Fruit fly (Drosophila melanogaster) whole organism, embryonic: ENCODE results near the gene CG32425.

Experiments
- BEAF-32 ChIP-seq: fragments of 200-800 bp; sonication (Bioruptor generic); optimal IDR thresholded peaks from 3 replicates; lab custom pipeline; 2017; ENCODE audit warnings: missing biosample characterization, missing genetic modification characterization, mild to moderate bottlenecking, moderate library complexity, missing genetic modification reagents
- CG10209 ChIP-seq: fragments of 200-800 bp; sonication (Bioruptor generic); optimal IDR thresholded peaks from 3 replicates; lab custom pipeline; 2017; ENCODE audit warnings: missing biosample characterization, mild to moderate bottlenecking, missing genetic modification characterization, missing genetic modification reagents
- CG10462 ChIP-seq: fragments of 200-800 bp; sonication (Bioruptor generic); optimal IDR thresholded peaks from 2 replicates; lab custom pipeline; 2016; ENCODE audit warnings: missing biosample characterization, missing genetic modification characterization
- CG10543 ChIP-seq: fragments of 200-800 bp; sonication (Bioruptor generic); optimal IDR thresholded peaks from 3 replicates; lab custom pipeline; 2017; ENCODE audit warnings: missing biosample characterization, mild to moderate bottlenecking, missing genetic modification characterization, moderate library complexity
- CG10654 ChIP-seq: fragments of 200-800 bp; sonication (Bioruptor generic); optimal IDR thresholded peaks from 2 replicates; lab custom pipeline; 2016; ENCODE audit warnings: missing biosample characterization, missing genetic modification characterization
- CG11247 ChIP-seq: fragments of 200-800 bp; sonication (Bioruptor generic); IDR thresholded peaks from 2 replicates; pipeline ENCODE4 v1.3.6; 2022; ENCODE audit warnings: missing biosample characterization, missing genetic modification characterization
- CG11504 ChIP-seq: fragments of 200-800 bp; sonication (Bioruptor generic); optimal IDR thresholded peaks from 3 replicates; lab custom pipeline; 2019; ENCODE audit warnings: missing biosample characterization, mild to moderate bottlenecking, missing genetic modification characterization, moderate library complexity
- CG12104 ChIP-seq: fragments of 200-800 bp; sonication (Bioruptor generic); optimal IDR thresholded peaks from 3 replicates; lab custom pipeline; 2016; ENCODE audit warnings: missing biosample characterization, missing genetic modification characterization
- CG12155 ChIP-seq: fragments of 200-800 bp; sonication (Bioruptor generic); optimal IDR thresholded peaks from 3 replicates; lab custom pipeline; 2016; ENCODE audit warnings: missing biosample characterization, missing genetic modification characterization
- CG12659 ChIP-seq: fragments of 200-800 bp; sonication (Bioruptor generic); optimal IDR thresholded peaks from 3 replicates; lab custom pipeline; 2017; ENCODE audit warnings: mild to moderate bottlenecking, missing biosample characterization, missing genetic modification reagents, missing genetic modification characterization
- CG1529 ChIP-seq: fragments of 200-800 bp; sonication (Bioruptor generic); optimal IDR thresholded peaks from 3 replicates; lab custom pipeline; 2018; ENCODE audit warnings: missing biosample characterization, missing genetic modification characterization
- CG15514 ChIP-seq: fragments of 200-800 bp; sonication (Bioruptor generic); optimal IDR thresholded peaks from 3 replicates; lab custom pipeline; 2017; ENCODE audit warnings: missing biosample characterization, missing genetic modification characterization, mild to moderate bottlenecking, moderate library complexity, missing genetic modification reagents
- CG1603 ChIP-seq: fragments of 200-800 bp; sonication (Bioruptor generic); optimal IDR thresholded peaks from 2 replicates; lab custom pipeline; 2019; ENCODE audit warnings: missing biosample characterization, mild to moderate bottlenecking, missing genetic modification characterization, moderate library complexity
- CG16863 ChIP-seq: fragments of 200-800 bp; sonication (Bioruptor generic); optimal IDR thresholded peaks from 3 replicates; lab custom pipeline; 2016; ENCODE audit warnings: missing biosample characterization, missing genetic modification characterization
- CG17328 ChIP-seq: fragments of 200-800 bp; sonication (Bioruptor generic); IDR thresholded peaks from 2 replicates; pipeline ENCODE4 v1.3.6; 2022; ENCODE audit warnings: missing biosample characterization, missing genetic modification characterization
- CG2199 ChIP-seq: fragments of 200-800 bp; sonication (Bioruptor generic); IDR thresholded peaks from 3 replicates; pipeline ENCODE4 v1.3.6; 2022; ENCODE audit warnings: missing biosample characterization, missing genetic modification characterization
- CG31224 ChIP-seq: fragments of 200-800 bp; sonication (Bioruptor generic); IDR thresholded peaks from 2 replicates; pipeline ENCODE4 v1.3.6; 2022; ENCODE audit warnings: missing biosample characterization, missing genetic modification characterization
- CG31441 ChIP-seq: fragments of 200-800 bp; sonication (Bioruptor generic); IDR thresholded peaks from 2 replicates; pipeline ENCODE4 v1.3.6; 2022; ENCODE audit warnings: missing biosample characterization, missing genetic modification characterization
- CG3407 ChIP-seq: fragments of 200-800 bp; sonication (Bioruptor generic); optimal IDR thresholded peaks from 2 replicates; lab custom pipeline; 2018; ENCODE audit warnings: missing biosample characterization, mild to moderate bottlenecking, missing genetic modification characterization
- CG6272 ChIP-seq: fragments of 200-800 bp; sonication (Bioruptor generic); IDR thresholded peaks from 2 replicates; pipeline ENCODE4 v1.3.6; 2022; ENCODE audit warnings: missing biosample characterization, missing genetic modification characterization
- CG7786 ChIP-seq: fragments of 200-800 bp; sonication (Bioruptor generic); optimal IDR thresholded peaks from 2 replicates; lab custom pipeline; 2016; ENCODE audit warnings: missing biosample characterization, missing genetic modification characterization
- CG8924 ChIP-seq: fragments of 200-800 bp; optimal IDR thresholded peaks from 3 replicates; lab custom pipeline; 2019; ENCODE audit warnings: missing biosample characterization, mild to moderate bottlenecking, missing genetic modification characterization, moderate library complexity
- CkIIα-i1 ChIP-seq: fragments of 200-800 bp; sonication (Bioruptor generic); IDR thresholded peaks from 2 replicates; pipeline ENCODE4 v1.3.6; 2022; ENCODE audit warnings: missing biosample characterization, missing genetic modification characterization
- Dll ChIP-seq: fragments of 200-800 bp; sonication (Bioruptor generic); IDR thresholded peaks from 4 replicates; pipeline ENCODE4 v1.3.6; 2022; ENCODE audit warnings: missing biosample characterization, missing genetic modification characterization; ENCODE audit not compliant: partially characterized antibody
- Doc3 ChIP-seq: fragments of 200-800 bp; sonication (Bioruptor generic); IDR thresholded peaks from 3 replicates; pipeline ENCODE4 v1.3.6; 2022; ENCODE audit warnings: missing biosample characterization, missing genetic modification characterization; ENCODE audit not compliant: partially characterized antibody
- Elba2 ChIP-seq: fragments of 200-800 bp; sonication (Bioruptor generic); optimal IDR thresholded peaks from 3 replicates; lab custom pipeline; 2016; ENCODE audit warnings: missing biosample characterization, missing genetic modification characterization
- Fer1 ChIP-seq: fragments of 200-800 bp; sonication (Bioruptor generic); optimal IDR thresholded peaks from 2 replicates; lab custom pipeline; 2017; ENCODE audit warnings: missing biosample characterization, mild to moderate bottlenecking, missing genetic modification characterization
- HmgZ ChIP-seq: fragments of 200-800 bp; sonication (Bioruptor generic); optimal IDR thresholded peaks from 2 replicates; lab custom pipeline; 2018; ENCODE audit warnings: missing biosample characterization, mild to moderate bottlenecking, missing genetic modification characterization
- MTF-1 ChIP-seq: fragments of 200-800 bp; sonication (Bioruptor generic); optimal IDR thresholded peaks from 2 replicates; lab custom pipeline; 2018; ENCODE audit warnings: missing biosample characterization, mild to moderate bottlenecking, missing genetic modification characterization, borderline replicate concordance
- Mad ChIP-seq: fragments of 200-800 bp; sonication (Bioruptor generic); optimal IDR thresholded peaks from 2 replicates; lab custom pipeline; 2016; ENCODE audit warnings: missing biosample characterization, missing genetic modification characterization
- Sry-δ ChIP-seq: fragments of 200-800 bp; sonication (Bioruptor generic); optimal IDR thresholded peaks from 2 replicates; lab custom pipeline; 2016; ENCODE audit warnings: missing biosample characterization, missing genetic modification characterization
- az2 ChIP-seq: fragments of 200-800 bp; sonication (Bioruptor generic); optimal IDR thresholded peaks from 3 replicates; lab custom pipeline; 2016; ENCODE audit warnings: missing biosample characterization, missing genetic modification characterization
- bsh ChIP-seq, 2 experiments: fragments of 200-800 bp; sonication (Bioruptor generic); optimal IDR thresholded peaks; 2 replicates each; lab custom pipeline; 2017 to 2018; ENCODE audit warnings: mild to moderate bottlenecking in 2 of 2, missing biosample characterization in 2 of 2, missing genetic modification characterization in 2 of 2, moderate library complexity in 1 of 2
- dimm ChIP-seq: fragments of 200-800 bp; sonication (Bioruptor generic); IDR thresholded peaks from 2 replicates; pipeline ENCODE4 v1.3.6; 2022; ENCODE audit warnings: missing biosample characterization, missing genetic modification characterization
- en ChIP-seq: fragments of 200-800 bp; sonication (Bioruptor generic); optimal IDR thresholded peaks from 2 replicates; lab custom pipeline; 2016; ENCODE audit warnings: missing biosample characterization, missing genetic modification characterization
- fu2 ChIP-seq: fragments of 200-800 bp; sonication (Bioruptor generic); optimal IDR thresholded peaks from 2 replicates; lab custom pipeline; 2016; ENCODE audit warnings: missing biosample characterization, missing genetic modification characterization
- grn ChIP-seq: fragments of 200-800 bp; sonication (Bioruptor generic); optimal IDR thresholded peaks from 3 replicates; lab custom pipeline; 2017; ENCODE audit warnings: missing biosample characterization, missing genetic modification characterization
- hbn ChIP-seq: fragments of 200-800 bp; sonication (Bioruptor generic); IDR thresholded peaks from 2 replicates; pipeline ENCODE4 v1.3.6; 2022; ENCODE audit warnings: missing biosample characterization, missing genetic modification characterization; ENCODE audit not compliant: partially characterized antibody
- lab ChIP-seq: fragments of 200-800 bp; sonication (Bioruptor generic); optimal IDR thresholded peaks from 3 replicates; lab custom pipeline; 2017; ENCODE audit warnings: missing biosample characterization, missing genetic modification characterization, mild to moderate bottlenecking, moderate library complexity, missing genetic modification reagents
- mld ChIP-seq: fragments of 200-800 bp; sonication (Bioruptor generic); IDR thresholded peaks from 3 replicates; pipeline ENCODE4 v1.3.6; 2022; ENCODE audit warnings: missing biosample characterization, missing genetic modification characterization; ENCODE audit not compliant: partially characterized antibody
- nerfin-2 ChIP-seq: fragments of 200-800 bp; sonication (Bioruptor generic); IDR thresholded peaks from 2 replicates; pipeline ENCODE4 v1.3.6; 2022; ENCODE audit warnings: missing biosample characterization, missing genetic modification characterization; ENCODE audit not compliant: partially characterized antibody
- row ChIP-seq: fragments of 200-800 bp; sonication (Bioruptor generic); IDR thresholded peaks from 3 replicates; pipeline ENCODE4 v1.3.6; 2022; ENCODE audit warnings: missing biosample characterization, missing genetic modification characterization
- sd ChIP-seq: fragments of 200-800 bp; sonication (Bioruptor generic); optimal IDR thresholded peaks from 3 replicates; lab custom pipeline; 2018; ENCODE audit warnings: missing biosample characterization, mild to moderate bottlenecking, missing genetic modification characterization, moderate library complexity
- sens ChIP-seq: fragments of 200-800 bp; sonication (Bioruptor generic); peaks from one replicate; lab custom pipeline; 2016; ENCODE audit warnings: missing biosample characterization, missing genetic modification characterization
- trem ChIP-seq: fragments of 200-800 bp; optimal IDR thresholded peaks from 3 replicates; lab custom pipeline; 2019; ENCODE audit warnings: missing biosample characterization, mild to moderate bottlenecking, missing genetic modification characterization, moderate library complexity
- unc-4 ChIP-seq: fragments of 200-800 bp; sonication (Bioruptor generic); IDR thresholded peaks from 2 replicates; pipeline ENCODE4 v1.3.6; 2022; ENCODE audit warnings: missing biosample characterization, missing genetic modification characterization; ENCODE audit not compliant: partially characterized antibody

The CG32425 gene

DNA sequence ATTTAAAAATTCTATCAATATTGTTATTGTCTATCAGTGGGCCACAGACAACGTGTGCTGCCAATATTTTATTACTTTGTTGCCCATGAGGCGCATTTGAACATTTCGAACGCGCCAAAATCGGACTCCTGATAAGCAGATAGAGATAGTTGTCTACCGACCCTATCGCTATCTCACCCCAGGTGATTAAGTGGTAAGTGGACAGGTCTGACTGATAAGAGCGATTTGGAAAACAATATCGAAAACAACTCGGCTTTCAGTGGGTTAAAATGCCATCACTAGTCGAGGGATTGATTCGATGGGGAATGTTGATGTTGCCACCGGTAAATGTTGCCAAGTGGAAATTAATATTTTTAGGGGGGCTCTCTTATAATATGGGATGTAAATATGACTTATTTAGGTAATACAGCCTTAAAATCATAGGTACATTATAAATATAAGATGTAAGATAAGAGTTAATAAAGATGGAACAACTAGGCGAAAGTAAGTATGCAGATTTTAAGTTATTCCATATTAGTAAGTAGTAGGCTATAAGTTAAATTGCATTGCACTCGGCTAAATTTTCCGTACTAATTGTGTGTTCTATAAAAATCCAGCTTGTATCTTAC lies 5.5 kb upstream of the CG32425 start, which contains the start of gene ND-39 (continued):
- TF ChIP-seq Doc3 (GFP tag; lab: Robert Waterston, UW) (0 out of 3 replicates have a peak, but pooled peaks have one; percentile 22), sd (tag; lab: Kevin White, UChicago) (peak; percentile 17), Fer1 (GFP tag; lab: Kevin White, UChicago) (no peak), trem (tag; lab: Kevin White, UChicago) (peak; percentile 94), CG11504 (peak; percentile 100), row (GFP tag; lab: Robert Waterston, UW) (peak; percentile 34; the same call in 1 of the 3 replicates), Dll (GFP tag; lab: Robert Waterston, UW) (0 out of 4 replicates have a peak, but pooled peaks have one; percentile 10), CG31224 (GFP tag; lab: Robert Waterston, UW) (no peak), CG15514 (GFP tag; lab: Kevin White, UChicago) (peak; percentile 16), CG12659 (GFP tag; lab: Kevin White, UChicago) (peak; percentile 5), Sry-δ (GFP tag; lab: Kevin White, UChicago) (peak; percentile 84), CG12155 (GFP tag; lab: Kevin White, UChicago) (no peak), unc-4 (GFP tag; lab: Robert Waterston, UW) (peak; percentile 35; the same call in 1 of the 2 replicates), CG2199 (GFP tag; lab: Robert Waterston, UW) (peak; percentile 90), bsh (GFP tag; optimal IDR thresholded peaks at IDR 0.05; lab: Kevin White, UChicago) (no peak), CG12104 (GFP tag; lab: Kevin White, UChicago) (no peak), BEAF-32 (GFP tag; lab: Kevin White, UChicago) (peak; percentile 47), sens (GFP tag; lab: Kevin White, UChicago) (peak; percentile 37), CG1603 (tag; lab: Kevin White, UChicago) (peak; percentile 1), grn (GFP tag; lab: Kevin White, UChicago) (peak; percentile 94)
- TF ChIP-seq, all 482 proteins: peak for 41

DNA sequence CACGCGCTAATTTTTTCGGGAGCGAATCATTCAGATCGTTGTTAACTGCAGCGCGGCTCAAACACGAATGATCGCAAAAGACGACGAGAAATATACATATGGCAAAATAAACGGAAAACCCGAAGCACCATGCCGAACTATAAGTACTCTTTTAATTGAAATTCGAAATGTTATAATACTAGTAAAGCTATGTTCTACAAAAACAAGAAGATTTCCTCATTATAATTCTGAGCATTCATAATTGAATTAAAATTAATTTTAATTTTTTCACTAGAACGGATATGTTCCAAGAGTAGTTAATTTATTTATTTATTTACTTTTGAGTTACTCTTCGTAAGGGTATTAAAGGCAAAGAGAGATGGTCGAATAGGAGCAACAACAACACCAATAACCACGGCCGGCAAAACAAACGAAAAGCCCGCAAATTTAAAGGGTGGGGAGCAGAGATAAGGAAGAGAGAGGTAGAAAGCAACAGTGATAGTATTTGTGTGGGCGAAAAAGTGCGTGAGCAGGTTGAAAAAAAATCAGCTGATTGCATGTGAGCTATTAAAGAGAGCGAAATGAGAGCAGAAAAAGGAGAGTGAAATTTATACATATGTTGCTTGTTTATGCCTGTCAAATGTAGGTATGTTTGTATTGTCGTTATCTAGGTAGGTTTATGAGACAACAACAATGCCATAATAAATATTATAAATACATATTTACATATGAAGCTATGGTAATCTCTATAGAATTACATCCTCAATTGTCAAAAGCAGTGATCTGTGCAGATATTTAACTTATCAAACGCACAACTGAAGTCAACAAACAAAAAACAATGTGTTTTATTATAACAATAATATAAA lies 3.5 kb upstream of the CG32425 start:
- TF ChIP-seq dimm: no peak
- TF ChIP-seq CG10462: no peak
- TF ChIP-seq en (GFP tag; lab: Kevin White, UChicago): peak; percentile 24
- no peak for TF ChIP-seq nerfin-2 (GFP tag; lab: Robert Waterston, UW)
- peak; percentile 45 for TF ChIP-seq CG10654 (GFP tag; lab: Kevin White, UChicago)
- peak; percentile 35 for TF ChIP-seq CG3407 (GFP tag; lab: Kevin White, UChicago)
- TF ChIP-seq MTF-1 (GFP tag; lab: Kevin White, UChicago): peak; percentile 59
- TF ChIP-seq CG11247 (GFP tag; lab: Robert Waterston, UW): no peak; the same call in 1 of the 2 replicates
- no peak for TF ChIP-seq Elba2 (GFP tag; lab: Kevin White, UChicago)
- peak; percentile 67; the same call in 1 of the 2 replicates for TF ChIP-seq CG31441 (GFP tag; lab: Robert Waterston, UW)
- peak; percentile 42 for TF ChIP-seq CG7786 (GFP tag; lab: Kevin White, UChicago)
- TF ChIP-seq CkIIα-i1 (GFP tag; lab: Robert Waterston, UW): no peak
- TF ChIP-seq fu2 (GFP tag; lab: Kevin White, UChicago): peak; percentile 36
- TF ChIP-seq CG10543 (GFP tag; lab: Kevin White, UChicago): peak; percentile 15
- peak; percentile 10 for TF ChIP-seq CG1529
- TF ChIP-seq CG6272 (GFP tag; lab: Robert Waterston, UW): no peak
- TF ChIP-seq hbn (GFP tag; lab: Robert Waterston, UW): no peak
- peak; percentile 50 for TF ChIP-seq az2 (GFP tag; lab: Kevin White, UChicago)
- TF ChIP-seq CG17328 (GFP tag; lab: Robert Waterston, UW): peak; percentile 74
- TF ChIP-seq CG10209: peak; percentile 56
- TF ChIP-seq mld (GFP tag; lab: Robert Waterston, UW): no peak
- TF ChIP-seq Mad (GFP tag; lab: Kevin White, UChicago): no peak
- TF ChIP-seq HmgZ (tag; lab: Kevin White, UChicago): peak; percentile 55
- peak; percentile 84 for TF ChIP-seq CG8924 (tag; lab: Kevin White, UChicago)
- peak; percentile 85 for TF ChIP-seq lab (GFP tag; lab: Kevin White, UChicago)
- no peak for TF ChIP-seq CG16863 (GFP tag; lab: Kevin White, UChicago)
